Fruit fly (Drosophila melanogaster) Kc167 (cell line): ENCODE data around the gene LManVI.

Source experiments
- Sin3A ChIP-seq: fragments of >200 bp; optimal IDR thresholded peaks from 2 replicates; lab custom pipeline; 2018; ENCODE audit warnings: missing external identifiers
- psq ChIP-seq: fragments of >200 bp; optimal IDR thresholded peaks from 2 replicates; lab custom pipeline; 2017; ENCODE audit warnings: missing external identifiers

DNA sequence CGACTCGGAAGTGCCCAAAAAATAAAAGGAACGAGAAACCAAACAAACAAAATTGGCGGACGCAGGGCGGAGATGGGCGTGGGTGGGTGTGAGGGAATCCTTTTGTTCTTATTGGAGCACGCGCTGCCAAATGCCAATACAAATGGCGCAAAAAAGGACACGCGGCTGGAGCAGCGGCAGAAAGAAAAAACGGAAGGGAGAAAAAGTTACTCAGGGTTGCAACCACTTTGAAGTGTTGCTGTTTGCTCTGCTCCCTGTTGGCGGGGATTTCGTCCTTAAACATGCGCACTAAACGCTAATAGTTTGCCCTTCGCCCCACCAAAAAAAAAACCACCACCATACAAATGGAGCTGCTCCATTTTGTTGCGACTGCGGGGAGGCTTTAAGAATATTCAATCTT lies 33.6 kb downstream of the LManVI start:
- no peak for TF ChIP-seq Sin3A (lab: Kevin White, UChicago)
- TF ChIP-seq psq = no peak
